Fruit fly (Drosophila melanogaster): Measurements from ENCODE around the gene CG14785.

CG14785 gene

dm6 chrX:1480426-1480825 lies 23.6 kb upstream of the CG14785 start:
- no peak for TF ChIP-seq Camta (GFP tag; optimal IDR thresholded peaks at IDR 0.05)
- no peak for TF ChIP-seq CG12104 (GFP tag; optimal IDR thresholded peaks at IDR 0.05)
- no peak for TF ChIP-seq crol (GFP tag; IDR thresholded peaks at IDR 0.05)
- peak; percentile 4 for TF ChIP-seq nom (GFP tag; optimal IDR thresholded peaks at IDR 0.05)
- TF ChIP-seq pzg (GFP tag; optimal IDR thresholded peaks at IDR 0.05), result no peak
- peak; percentile 45 for TF ChIP-seq CG34376 (GFP tag; optimal IDR thresholded peaks at IDR 0.05)
- peak; percentile 23 for TF ChIP-seq CG10543 (GFP tag; optimal IDR thresholded peaks at IDR 0.05)
- TF ChIP-seq CG11093 (GFP tag; IDR thresholded peaks at IDR 0.05), result no peak
- no peak for TF ChIP-seq CG7372 (GFP tag; IDR thresholded peaks at IDR 0.05)
- peak; percentile 87 for TF ChIP-seq CG15479 (GFP tag; optimal IDR thresholded peaks at IDR 0.05)
- TF ChIP-seq Doc3 (GFP tag; IDR thresholded peaks at IDR 0.05; ENCODE audit: partially characterized antibody), result no peak
- no peak for TF ChIP-seq lov (optimal IDR thresholded peaks at IDR 0.05)
- no peak for TF ChIP-seq lov (GFP tag; IDR thresholded peaks at IDR 0.05)
- peak; percentile 20 for TF ChIP-seq sug (tag; optimal IDR thresholded peaks at IDR 0.05)
- TF ChIP-seq CG12942 (GFP tag; optimal IDR thresholded peaks at IDR 0.05), result no peak
- TF ChIP-seq oc (tag; optimal IDR thresholded peaks at IDR 0.05), result no peak
- no peak for TF ChIP-seq CG16863 (GFP tag; optimal IDR thresholded peaks at IDR 0.05)
- no peak for TF ChIP-seq D19A (tag; optimal IDR thresholded peaks at IDR 0.05)
- no peak for TF ChIP-seq CG8944 (GFP tag; optimal IDR thresholded peaks at IDR 0.05)

- TF ChIP-seq bbx (GFP tag; IDR thresholded peaks at IDR 0.05; ENCODE audit: partially characterized antibody), result no peak
- TF ChIP-seq E2f2 (GFP tag; IDR thresholded peaks at IDR 0.05), result peak; percentile 73
- TF ChIP-seq CG8290 (GFP tag; optimal IDR thresholded peaks at IDR 0.05), result no peak
- TF ChIP-seq CG8290 (tag; optimal IDR thresholded peaks at IDR 0.05), result peak in 1 of 2 experiments; percentile 72
- TF ChIP-seq CG6765 (GFP tag; optimal IDR thresholded peaks at IDR 0.05), result no peak
- TF ChIP-seq prd (optimal IDR thresholded peaks at IDR 0.05), result no peak
- TF ChIP-seq prd (GFP tag; IDR thresholded peaks at IDR 0.05), result peak; percentile 49
- TF ChIP-seq CG15601 (tag; optimal IDR thresholded peaks at IDR 0.05), result no peak
- no peak for TF ChIP-seq run (tag; optimal IDR thresholded peaks at IDR 0.05)
- peak; percentile 48 for TF ChIP-seq Ets97D (GFP tag; optimal IDR thresholded peaks at IDR 0.05)
- TF ChIP-seq sd (tag; optimal IDR thresholded peaks at IDR 0.05), result no peak
- peak; percentile 68 for TF ChIP-seq CG3847 (GFP tag; IDR thresholded peaks at IDR 0.05)
- no peak for TF ChIP-seq Nf-YB (GFP tag; optimal IDR thresholded peaks at IDR 0.05)
- TF ChIP-seq CG8359 (GFP tag; optimal IDR thresholded peaks at IDR 0.05; ENCODE audit: borderline replicate concordance), result no peak
- TF ChIP-seq toy (GFP tag; IDR thresholded peaks at IDR 0.05), result no peak
- TF ChIP-seq gfzf (GFP tag; optimal IDR thresholded peaks at IDR 0.05), result peak; percentile 85
- TF ChIP-seq CG4820 (GFP tag; optimal IDR thresholded peaks at IDR 0.05), result no peak
- no peak for TF ChIP-seq CG5953 (GFP tag; IDR thresholded peaks at IDR 0.05)
- peak; percentile 38; the same call in 1 of the 2 replicates for TF ChIP-seq CG13287 (GFP tag; IDR thresholded peaks at IDR 0.05; ENCODE audit: partially characterized antibody)
- TF ChIP-seq gcm2 (GFP tag; optimal IDR thresholded peaks at IDR 0.05), result no peak
- no peak for TF ChIP-seq CG30431 (GFP tag; optimal IDR thresholded peaks at IDR 0.05)
- TF ChIP-seq unc-4 (GFP tag; IDR thresholded peaks at IDR 0.05; ENCODE audit: partially characterized antibody), result no peak
- no peak for TF ChIP-seq Fer1 (GFP tag; optimal IDR thresholded peaks at IDR 0.05)
- TF ChIP-seq insv (GFP tag; optimal IDR thresholded peaks at IDR 0.05), result no peak
- TF ChIP-seq Fer3 (tag; optimal IDR thresholded peaks at IDR 0.05), result peak; percentile 7
- TF ChIP-seq Bgb (GFP tag; IDR thresholded peaks at IDR 0.05; ENCODE audit: partially characterized antibody), result no peak
- TF ChIP-seq gsb-n (tag; optimal IDR thresholded peaks at IDR 0.05), result no peak
- no peak for TF ChIP-seq jigr1 (GFP tag; IDR thresholded peaks at IDR 0.05)
- no peak for TF ChIP-seq Opbp (GFP tag; IDR thresholded peaks at IDR 0.05; ENCODE audit: partially characterized antibody)
- no peak for TF ChIP-seq tx (GFP tag; optimal IDR thresholded peaks at IDR 0.05)
- TF ChIP-seq otp (GFP tag; IDR thresholded peaks at IDR 0.05), result no peak
Measured at dm6 chrX:1478276-1479122, 21.6 kb upstream of the CG14785 start, which contains the start of gene rush. rush (plus strand) TSS chrX:1478552.

Measured in whole organism, embryonic.